Fruit fly (Drosophila melanogaster) whole organism, embryonic: ENCODE results near the gene Muc91C.
A peak's percentile ranks its signal among the peaks of the same experiment; 100 is the strongest.

Experiments
- Abd-B ChIP-seq: fragments of 200-800 bp; sonication (Bioruptor generic); optimal IDR thresholded peaks from 2 replicates; lab custom pipeline; 2018; ENCODE audit warnings: missing biosample characterization, mild to moderate bottlenecking, missing genetic modification characterization, moderate library complexity
- Ada2b ChIP-seq: fragments of 200-800 bp; sonication (Bioruptor generic); IDR thresholded peaks from 2 replicates; pipeline ENCODE4 v1.3.6; 2022; ENCODE audit warnings: missing biosample characterization, missing genetic modification characterization
- CG10543 ChIP-seq: fragments of 200-800 bp; sonication (Bioruptor generic); optimal IDR thresholded peaks from 3 replicates; lab custom pipeline; 2017; ENCODE audit warnings: missing biosample characterization, mild to moderate bottlenecking, missing genetic modification characterization, moderate library complexity
- CG10565 ChIP-seq: fragments of 200-800 bp; sonication (Bioruptor generic); optimal IDR thresholded peaks from 3 replicates; lab custom pipeline; 2016; ENCODE audit warnings: missing biosample characterization, mild to moderate bottlenecking, missing genetic modification characterization
- CG10654 ChIP-seq: fragments of 200-800 bp; sonication (Bioruptor generic); optimal IDR thresholded peaks from 2 replicates; lab custom pipeline; 2016; ENCODE audit warnings: missing biosample characterization, missing genetic modification characterization
- CG11695 ChIP-seq: fragments of 200-800 bp; sonication (Bioruptor generic); IDR thresholded peaks from 3 replicates; pipeline ENCODE4 v1.3.6; 2022; ENCODE audit warnings: missing biosample characterization, missing genetic modification characterization
- CG12104 ChIP-seq: fragments of 200-800 bp; sonication (Bioruptor generic); optimal IDR thresholded peaks from 3 replicates; lab custom pipeline; 2016; ENCODE audit warnings: missing biosample characterization, missing genetic modification characterization
- CG12744 ChIP-seq: fragments of 200-800 bp; sonication (Bioruptor generic); optimal IDR thresholded peaks from 2 replicates; lab custom pipeline; 2016; ENCODE audit warnings: missing biosample characterization, missing genetic modification characterization
- CG13123 ChIP-seq: fragments of 200-800 bp; sonication (Bioruptor generic); optimal IDR thresholded peaks from 2 replicates; lab custom pipeline; 2016; ENCODE audit warnings: missing biosample characterization, missing genetic modification characterization
- CG14014 ChIP-seq: fragments of 200-800 bp; sonication (Bioruptor generic); IDR thresholded peaks from 2 replicates; pipeline ENCODE4 v1.3.6; 2022; ENCODE audit warnings: missing biosample characterization, missing genetic modification characterization
- CG14667 ChIP-seq: fragments of 200-800 bp; sonication (Bioruptor generic); IDR thresholded peaks from 2 replicates; pipeline ENCODE4 v1.3.6; 2022; ENCODE audit warnings: missing biosample characterization, missing genetic modification characterization
- CG17186 ChIP-seq: fragments of 200-800 bp; sonication (Bioruptor generic); optimal IDR thresholded peaks from 3 replicates; lab custom pipeline; 2017; ENCODE audit warnings: missing biosample characterization, missing genetic modification reagents, missing genetic modification characterization
- CG2678 ChIP-seq: fragments of 200-800 bp; sonication (Bioruptor generic); optimal IDR thresholded peaks from 3 replicates; lab custom pipeline; 2019; ENCODE audit warnings: missing biosample characterization, mild to moderate bottlenecking, missing genetic modification characterization, moderate library complexity
- CG31224 ChIP-seq: fragments of 200-800 bp; sonication (Bioruptor generic); IDR thresholded peaks from 2 replicates; pipeline ENCODE4 v1.3.6; 2022; ENCODE audit warnings: missing biosample characterization, missing genetic modification characterization
- CG3163 ChIP-seq: fragments of 200-800 bp; sonication (Bioruptor generic); optimal IDR thresholded peaks from 3 replicates; lab custom pipeline; 2016; ENCODE audit warnings: missing biosample characterization, missing genetic modification characterization
- CG3281 ChIP-seq: fragments of 200-800 bp; sonication (Bioruptor generic); optimal IDR thresholded peaks from 3 replicates; lab custom pipeline; 2017; ENCODE audit warnings: missing biosample characterization, mild to moderate bottlenecking, missing genetic modification characterization
- CG6254 ChIP-seq: fragments of 200-800 bp; sonication (Bioruptor generic); optimal IDR thresholded peaks from 3 replicates; lab custom pipeline; 2017; ENCODE audit warnings: mild to moderate bottlenecking, missing biosample characterization, missing genetic modification reagents, missing genetic modification characterization
- CG6813 ChIP-seq: fragments of 200-800 bp; sonication (Bioruptor generic); optimal IDR thresholded peaks from 2 replicates; lab custom pipeline; 2017; ENCODE audit warnings: missing biosample characterization, missing genetic modification characterization, mild to moderate bottlenecking, moderate library complexity, missing genetic modification reagents
- CG7987 ChIP-seq: fragments of 200-800 bp; sonication (Bioruptor generic); optimal IDR thresholded peaks from 2 replicates; lab custom pipeline; 2018; ENCODE audit warnings: missing biosample characterization, mild to moderate bottlenecking, missing genetic modification characterization, moderate library complexity
- CG8765 ChIP-seq: fragments of 200-800 bp; sonication (Bioruptor generic); IDR thresholded peaks from 2 replicates; pipeline ENCODE4 v1.3.6; 2022; ENCODE audit warnings: missing biosample characterization, missing genetic modification characterization
- CG8944 ChIP-seq: fragments of 200-800 bp; sonication (Bioruptor generic); optimal IDR thresholded peaks from 3 replicates; lab custom pipeline; 2016; ENCODE audit warnings: missing biosample characterization, missing genetic modification characterization
- CG9932 ChIP-seq: fragments of 200-800 bp; sonication (Bioruptor generic); IDR thresholded peaks from 2 replicates; pipeline ENCODE4 v1.3.6; 2022; ENCODE audit warnings: missing biosample characterization, missing genetic modification characterization
- CkIIα-i1 ChIP-seq: fragments of 200-800 bp; sonication (Bioruptor generic); IDR thresholded peaks from 2 replicates; pipeline ENCODE4 v1.3.6; 2022; ENCODE audit warnings: missing biosample characterization, missing genetic modification characterization
- Dad ChIP-seq: fragments of 200-800 bp; sonication (Bioruptor generic); optimal IDR thresholded peaks from 3 replicates; lab custom pipeline; 2016; ENCODE audit warnings: missing biosample characterization, missing genetic modification characterization
- Dbx ChIP-seq: fragments of 200-800 bp; sonication (Bioruptor generic); IDR thresholded peaks from 3 replicates; pipeline ENCODE4 v1.3.6; 2022; ENCODE audit warnings: missing biosample characterization, missing genetic modification characterization
- HHEX ChIP-seq: fragments of 200-800 bp; sonication (Bioruptor generic); optimal IDR thresholded peaks from 3 replicates; lab custom pipeline; 2017; ENCODE audit warnings: missing biosample characterization, mild to moderate bottlenecking, missing genetic modification characterization, missing genetic modification reagents
- Rfx ChIP-seq: fragments of 200-800 bp; sonication (Bioruptor generic); IDR thresholded peaks from 2 replicates; pipeline ENCODE4 v1.3.6; 2022; ENCODE audit warnings: missing biosample characterization, missing genetic modification characterization
- Usf ChIP-seq: fragments of 200-800 bp; sonication (Bioruptor generic); optimal IDR thresholded peaks from 2 replicates; lab custom pipeline; 2017; ENCODE audit warnings: missing genotype, missing biosample characterization, missing genetic modification characterization
- YL-1 ChIP-seq: fragments of 200-800 bp; sonication (Bioruptor generic); optimal IDR thresholded peaks from 3 replicates; lab custom pipeline; 2017; ENCODE audit warnings: missing biosample characterization, mild to moderate bottlenecking, missing genetic modification characterization
- al ChIP-seq: fragments of 200-800 bp; sonication (Bioruptor generic); IDR thresholded peaks from 2 replicates; pipeline ENCODE4 v1.3.6; 2022; ENCODE audit warnings: missing biosample characterization, missing genetic modification characterization
- dpn ChIP-seq, 2 experiments: fragments of 200-800 bp; sonication (Bioruptor generic); optimal IDR thresholded peaks; 3 replicates each; lab custom pipeline; 2016; ENCODE audit warnings: missing biosample characterization in 2 of 2, missing genetic modification characterization in 2 of 2
- dysf ChIP-seq: fragments of 200-800 bp; sonication (Bioruptor generic); IDR thresholded peaks from 3 replicates; pipeline ENCODE4 v1.3.6; 2022; ENCODE audit warnings: missing biosample characterization, missing genetic modification characterization
- emc ChIP-seq: fragments of 200-800 bp; sonication (Bioruptor generic); optimal IDR thresholded peaks from 2 replicates; lab custom pipeline; 2016; ENCODE audit warnings: missing biosample characterization, missing genetic modification characterization
- fru ChIP-seq: fragments of >200 bp; optimal IDR thresholded peaks from 2 replicates; lab custom pipeline; 2017
- fu2 ChIP-seq: fragments of 200-800 bp; sonication (Bioruptor generic); optimal IDR thresholded peaks from 2 replicates; lab custom pipeline; 2016; ENCODE audit warnings: missing biosample characterization, missing genetic modification characterization
- gcm2 ChIP-seq: fragments of 200-800 bp; sonication (Bioruptor generic); optimal IDR thresholded peaks from 2 replicates; lab custom pipeline; 2016; ENCODE audit warnings: missing biosample characterization, missing genetic modification characterization
- gro ChIP-seq: fragments of 200-800 bp; sonication (Bioruptor generic); optimal IDR thresholded peaks from 2 replicates; lab custom pipeline; 2016; ENCODE audit warnings: missing biosample characterization, missing genetic modification characterization
- hth ChIP-seq: fragments of >200 bp; optimal IDR thresholded peaks from 2 replicates; lab custom pipeline; 2017; ENCODE audit warnings: inconsistent platforms
- jing ChIP-seq: fragments of 200-800 bp; sonication (Bioruptor generic); optimal IDR thresholded peaks from 2 replicates; lab custom pipeline; 2018; ENCODE audit warnings: missing biosample characterization, mild to moderate bottlenecking, missing genetic modification characterization
- nerfin-1 ChIP-seq: fragments of 200-800 bp; sonication (Bioruptor generic); optimal IDR thresholded peaks from 3 replicates; lab custom pipeline; 2019; ENCODE audit warnings: missing biosample characterization, mild to moderate bottlenecking, missing genetic modification characterization, moderate library complexity
- pzg ChIP-seq: fragments of 200-800 bp; sonication (Bioruptor generic); optimal IDR thresholded peaks from 3 replicates; lab custom pipeline; 2018; ENCODE audit warnings: missing biosample characterization, mild to moderate bottlenecking, missing genetic modification characterization, moderate library complexity
- sc ChIP-seq, 3 experiments: fragments of >200 bp in 2 of 3; fragments of 200-800 bp in 1 of 3; sonication (Bioruptor generic) in 1 of 3; optimal IDR thresholded peaks; 2 replicates in 2 of 3; 3 replicates in 1 of 3; lab custom pipeline; 2017; ENCODE audit warnings: mild to moderate bottlenecking in 1 of 3, missing biosample characterization in 1 of 3, missing genetic modification characterization in 1 of 3, missing genetic modification reagents in 1 of 3
- scrt ChIP-seq: fragments of 200-800 bp; sonication (Bioruptor generic); optimal IDR thresholded peaks from 2 replicates; lab custom pipeline; 2018; ENCODE audit warnings: missing biosample characterization, mild to moderate bottlenecking, missing genetic modification characterization, moderate library complexity
- sd ChIP-seq: fragments of 200-800 bp; sonication (Bioruptor generic); optimal IDR thresholded peaks from 3 replicates; lab custom pipeline; 2018; ENCODE audit warnings: missing biosample characterization, mild to moderate bottlenecking, missing genetic modification characterization, moderate library complexity
- sens-2 ChIP-seq: fragments of 200-800 bp; sonication (Bioruptor generic); IDR thresholded peaks from 2 replicates; pipeline ENCODE4 v1.3.6; 2022; ENCODE audit warnings: missing biosample characterization, missing genetic modification characterization
- seq ChIP-seq: fragments of 200-800 bp; sonication (Bioruptor generic); IDR thresholded peaks from 2 replicates; pipeline ENCODE4 v1.3.6; 2022; ENCODE audit warnings: missing biosample characterization, missing genetic modification characterization
- slp2 ChIP-seq: fragments of 200-800 bp; sonication (Bioruptor generic); optimal IDR thresholded peaks from 2 replicates; lab custom pipeline; 2016; ENCODE audit warnings: missing biosample characterization, missing genetic modification characterization
- ssp ChIP-seq: fragments of 200-800 bp; sonication (Bioruptor generic); IDR thresholded peaks from 2 replicates; pipeline ENCODE4 v1.3.6; 2022; ENCODE audit warnings: missing biosample characterization, missing genetic modification characterization
- wdn ChIP-seq: fragments of 200-800 bp; sonication (Bioruptor generic); IDR thresholded peaks from 2 replicates; pipeline ENCODE4 v1.3.6; 2022; ENCODE audit warnings: missing biosample characterization, missing genetic modification characterization
- zen ChIP-seq: fragments of 200-800 bp; sonication (Bioruptor generic); optimal IDR thresholded peaks from 3 replicates; lab custom pipeline; 2018; ENCODE audit warnings: missing biosample characterization, mild to moderate bottlenecking, missing genetic modification characterization, moderate library complexity

Muc91C gene

dm6 chr3R:18658945-18659642, 33.4 kb downstream of the Muc91C start, which contains the start of the genes CG31224 and CstF64 (continued):
- peak; percentile 91 for TF ChIP-seq CG31224 (GFP tag; lab: Robert Waterston, UW)
- peak; percentile 64; the same call in 1 of the 2 replicates for TF ChIP-seq sens-2 (GFP tag; lab: Robert Waterston, UW)
- peak; percentile 81 for TF ChIP-seq CG12744
- peak; percentile 80 for TF ChIP-seq Dad (GFP tag; lab: Kevin White, UChicago)
- TF ChIP-seq CG3163 (GFP tag; lab: Kevin White, UChicago): peak; percentile 69
- no peak for TF ChIP-seq sc (optimal IDR thresholded peaks at IDR 0.05; lab: Kevin White, UChicago)
- peak; percentile 74 for TF ChIP-seq sc (GFP tag; optimal IDR thresholded peaks at IDR 0.05; lab: Kevin White, UChicago)
- TF ChIP-seq nerfin-1 (tag; lab: Kevin White, UChicago): peak; percentile 86
- peak; percentile 90 to 93 for TF ChIP-seq dpn (GFP tag; optimal IDR thresholded peaks at IDR 0.05; lab: Kevin White, UChicago)
- peak; percentile 80 for TF ChIP-seq CG12104 (GFP tag; lab: Kevin White, UChicago)
- peak; percentile 85 for TF ChIP-seq CG3281
- peak; percentile 77 for TF ChIP-seq ssp (GFP tag; lab: Robert Waterston, UW)
- TF ChIP-seq al (GFP tag; lab: Robert Waterston, UW): peak; percentile 77
- peak; percentile 79 for TF ChIP-seq CG8765
- peak; percentile 66 for TF ChIP-seq CG17186 (GFP tag; lab: Kevin White, UChicago)
- no peak for TF ChIP-seq CkIIα-i1
- TF ChIP-seq hth: no peak
- TF ChIP-seq Dbx (GFP tag; lab: Robert Waterston, UW): peak; percentile 85
- TF ChIP-seq fru (lab: Kevin White, UChicago): no peak
- TF ChIP-seq CG14014 (GFP tag; lab: Robert Waterston, UW): peak; percentile 81
- peak; percentile 80 for TF ChIP-seq dysf (GFP tag; lab: Robert Waterston, UW)
- peak; percentile 72 for TF ChIP-seq CG13123 (GFP tag; lab: Kevin White, UChicago)
- TF ChIP-seq Ada2b (GFP tag; lab: Robert Waterston, UW): peak; percentile 76
- TF ChIP-seq CG11695: peak; percentile 65
- TF ChIP-seq YL-1 (GFP tag; lab: Kevin White, UChicago): peak; percentile 92
- peak; percentile 79 for TF ChIP-seq slp2
- TF ChIP-seq Rfx (GFP tag; lab: Robert Waterston, UW): peak; percentile 87
- TF ChIP-seq CG10543 (GFP tag; lab: Kevin White, UChicago): peak; percentile 85
- peak; percentile 11 for TF ChIP-seq CG6813 (GFP tag; lab: Kevin White, UChicago)
- TF ChIP-seq fu2 (GFP tag; lab: Kevin White, UChicago): peak; percentile 82
- TF ChIP-seq sd (tag; lab: Kevin White, UChicago): peak; percentile 90
- TF ChIP-seq Abd-B (GFP tag; lab: Kevin White, UChicago): peak; percentile 82
- peak; percentile 84 for TF ChIP-seq zen (tag; lab: Kevin White, UChicago)
- peak; percentile 43 for TF ChIP-seq scrt (GFP tag; lab: Kevin White, UChicago)
- peak; percentile 93 for TF ChIP-seq CG9932 (GFP tag; lab: Robert Waterston, UW)
- TF ChIP-seq jing (GFP tag; lab: Kevin White, UChicago): peak; percentile 65
- peak; percentile 26 for TF ChIP-seq CG6254
- TF ChIP-seq CG7987 (GFP tag; lab: Kevin White, UChicago): peak; percentile 55
- TF ChIP-seq Usf: peak; percentile 59
- TF ChIP-seq CG2678 (tag; lab: Kevin White, UChicago): no peak
- peak; percentile 72 for TF ChIP-seq wdn (GFP tag; lab: Robert Waterston, UW)
- peak; percentile 83 for TF ChIP-seq gro (GFP tag; lab: Kevin White, UChicago)
- peak; percentile 85 for TF ChIP-seq HHEX (GFP tag; lab: Kevin White, UChicago)
- TF ChIP-seq CG10565 (GFP tag; lab: Kevin White, UChicago): peak; percentile 12
- peak; percentile 63 for TF ChIP-seq gcm2 (GFP tag; lab: Kevin White, UChicago)
- TF ChIP-seq CG14667 (GFP tag; lab: Robert Waterston, UW): peak; percentile 76
- TF ChIP-seq pzg (GFP tag; lab: Kevin White, UChicago): peak; percentile 82
- TF ChIP-seq CG8944 (GFP tag; lab: Kevin White, UChicago): peak; percentile 90
- peak; percentile 89 for TF ChIP-seq CG10654
- TF ChIP-seq seq: peak; percentile 66; the same call in 1 of the 2 replicates
- TF ChIP-seq emc (GFP tag; lab: Kevin White, UChicago): peak; percentile 36
